Fruit fly (Drosophila melanogaster): ENCODE data around the gene CG33340.

Gene CG33340

dm6 chr3R:24333182-24333808 is 29.6 kb upstream of the CG33340 start, which contains the start of the genes Rrp5 and Dis3 (continued):
- peak; percentile 96 for TF ChIP-seq CG4617 (GFP tag; optimal IDR thresholded peaks at IDR 0.05; ENCODE audit: borderline replicate concordance)
- TF ChIP-seq CG15073 (GFP tag; optimal IDR thresholded peaks at IDR 0.05) = no peak
- TF ChIP-seq oc (tag; optimal IDR thresholded peaks at IDR 0.05) = no peak
- no peak for TF ChIP-seq sqz (GFP tag; optimal IDR thresholded peaks at IDR 0.05)
- TF ChIP-seq bab2 (GFP tag; optimal IDR thresholded peaks at IDR 0.05) = no peak
- peak; percentile 15 for TF ChIP-seq Hr3 (GFP tag; optimal IDR thresholded peaks at IDR 0.05)
- no peak for TF ChIP-seq NK7.1 (GFP tag; optimal IDR thresholded peaks at IDR 0.05)
- TF ChIP-seq CG7839 (tag; optimal IDR thresholded peaks at IDR 0.05) = no peak
- no peak for TF ChIP-seq caup (GFP tag; optimal IDR thresholded peaks at IDR 0.05; ENCODE audit: severe bottlenecking)
- TF ChIP-seq MBD-R2 (GFP tag; IDR thresholded peaks at IDR 0.05) = peak; percentile 99
- TF ChIP-seq bbx (GFP tag; IDR thresholded peaks at IDR 0.05; ENCODE audit: partially characterized antibody) = peak; percentile 58; the same call in 1 of the 2 replicates
- peak; percentile 36; the same call in 1 of the 3 replicates for TF ChIP-seq CG16813 (GFP tag; IDR thresholded peaks at IDR 0.05; ENCODE audit: partially characterized antibody)
- no peak for TF ChIP-seq fd102C (GFP tag; optimal IDR thresholded peaks at IDR 0.05)
- peak; percentile 13; the same call in 1 of the 3 replicates for TF ChIP-seq CG11560 (tag; IDR thresholded peaks at IDR 0.05)
- TF ChIP-seq Fer3 (tag; optimal IDR thresholded peaks at IDR 0.05) = no peak
- TF ChIP-seq Eip74EF (GFP tag; optimal IDR thresholded peaks at IDR 0.05) = no peak
- TF ChIP-seq Myb (GFP tag; optimal IDR thresholded peaks at IDR 0.05) = peak; percentile 73
- no peak for TF ChIP-seq CG12104 (GFP tag; optimal IDR thresholded peaks at IDR 0.05)
- TF ChIP-seq dysf (GFP tag; IDR thresholded peaks at IDR 0.05) = peak; percentile 47; the same call in 2 of the 3 replicates
- TF ChIP-seq CG6683 (GFP tag; optimal IDR thresholded peaks at IDR 0.05) = no peak
- TF ChIP-seq ash1 (GFP tag; optimal IDR thresholded peaks at IDR 0.05) = no peak
- peak; percentile 64; the same call in 1 of the 2 replicates for TF ChIP-seq CG3847 (GFP tag; IDR thresholded peaks at IDR 0.05)
- TF ChIP-seq CHES-1-like (GFP tag; optimal IDR thresholded peaks at IDR 0.05) = peak; percentile 60
- no peak for TF ChIP-seq CG2129 (GFP tag; IDR thresholded peaks at IDR 0.05; ENCODE audit: partially characterized antibody)
- TF ChIP-seq CG10979 (tag; optimal IDR thresholded peaks at IDR 0.05) = peak; percentile 55
- TF ChIP-seq Ets97D (GFP tag; optimal IDR thresholded peaks at IDR 0.05) = peak; percentile 81
- TF ChIP-seq Med (GFP tag) = peak; percentile 92
- no peak for TF ChIP-seq CG11723 (GFP tag; optimal IDR thresholded peaks at IDR 0.05)
- no peak for TF ChIP-seq CG4424 (GFP tag; optimal IDR thresholded peaks at IDR 0.05)
- TF ChIP-seq Dfd (GFP tag; optimal IDR thresholded peaks at IDR 0.05) = no peak
- no peak for TF ChIP-seq ab (GFP tag; optimal IDR thresholded peaks at IDR 0.05)
- TF ChIP-seq D19A (tag; optimal IDR thresholded peaks at IDR 0.05) = no peak
- peak; percentile 41 for TF ChIP-seq maf-S (GFP tag; optimal IDR thresholded peaks at IDR 0.05)
- TF ChIP-seq zen2 (GFP tag; IDR thresholded peaks at IDR 0.05; ENCODE audit: partially characterized antibody) = no peak
- no peak for TF ChIP-seq CG10543 (GFP tag; optimal IDR thresholded peaks at IDR 0.05)
- TF ChIP-seq CG4820 (GFP tag; optimal IDR thresholded peaks at IDR 0.05) = no peak
- TF ChIP-seq dpn (GFP tag; optimal IDR thresholded peaks at IDR 0.05) = no peak
- no peak for TF ChIP-seq TFAM (GFP tag; optimal IDR thresholded peaks at IDR 0.05)
- no peak for TF ChIP-seq CG17829 (tag; optimal IDR thresholded peaks at IDR 0.05)
- peak; percentile 95 for TF ChIP-seq Max (GFP tag; optimal IDR thresholded peaks at IDR 0.05)
- no peak for TF ChIP-seq CG12071 (GFP tag; optimal IDR thresholded peaks at IDR 0.05)
- TF ChIP-seq aop (GFP tag; IDR thresholded peaks at IDR 0.05) = no peak
- peak; percentile 87 for TF ChIP-seq cwo (GFP tag; optimal IDR thresholded peaks at IDR 0.05)
- TF ChIP-seq ac (GFP tag; optimal IDR thresholded peaks at IDR 0.05) = no peak
- peak; percentile 91 for TF ChIP-seq HmgD (GFP tag; optimal IDR thresholded peaks at IDR 0.05)
- no peak for TF ChIP-seq h (optimal IDR thresholded peaks at IDR 0.05)
- TF ChIP-seq Hmr (GFP tag; optimal IDR thresholded peaks at IDR 0.05) = no peak
- TF ChIP-seq CG14667 (GFP tag; IDR thresholded peaks at IDR 0.05) = no peak
- TF ChIP-seq crol (GFP tag; IDR thresholded peaks at IDR 0.05) = no peak
- TF ChIP-seq Tbp (GFP tag; optimal IDR thresholded peaks at IDR 0.05) = no peak
